Worm (Caenorhabditis elegans): ENCODE measurements around the gene lec-4.

DNA sequence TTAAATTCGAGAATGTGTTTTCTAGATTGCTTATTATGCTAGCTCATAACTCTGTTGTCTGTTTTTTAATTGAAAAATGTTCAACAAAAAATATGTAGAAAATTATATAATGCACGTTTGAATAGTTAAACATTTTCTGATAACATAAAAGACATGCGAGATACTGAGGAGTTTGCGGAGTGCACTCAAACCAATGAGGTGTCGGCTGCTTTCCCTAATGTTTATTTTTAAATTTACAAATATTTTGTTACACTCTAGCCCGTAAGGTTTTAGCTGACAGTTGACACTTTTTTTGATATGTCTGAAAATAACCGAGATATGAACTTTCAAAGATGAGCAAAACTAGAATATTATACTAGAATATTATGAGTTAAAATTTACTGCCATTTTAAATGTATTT, 8.5 kb downstream of the lec-4 start:
- TF ChIP-seq ztf-4 (tag; optimal IDR thresholded peaks at IDR 0.05) (no peak), zag-1 (tag; optimal IDR thresholded peaks at IDR 0.05) (no peak), nhr-12 (tag; optimal IDR thresholded peaks at IDR 0.05) (no peak), unc-62 (GFP tag; optimal IDR thresholded peaks at IDR 0.05) (no peak), lsy-2 (tag; optimal IDR thresholded peaks at IDR 0.05) (no peak), unc-39 (tag; optimal IDR thresholded peaks at IDR 0.05) (no peak), egl-27 (tag; optimal IDR thresholded peaks at IDR 0.05) (no peak), aly-2 (tag; optimal IDR thresholded peaks at IDR 0.05) (no peak), nhr-11 (tag; optimal IDR thresholded peaks at IDR 0.05) (no peak), dmd-4 (tag; optimal IDR thresholded peaks at IDR 0.05) (no peak), elt-3 (tag; optimal IDR thresholded peaks at IDR 0.05) (no peak), mab-5 (tag; optimal IDR thresholded peaks at IDR 0.05) (no peak)
